Fruit fly (Drosophila melanogaster): ENCODE measurements around the gene mamo.

Gene mamo

DNA sequence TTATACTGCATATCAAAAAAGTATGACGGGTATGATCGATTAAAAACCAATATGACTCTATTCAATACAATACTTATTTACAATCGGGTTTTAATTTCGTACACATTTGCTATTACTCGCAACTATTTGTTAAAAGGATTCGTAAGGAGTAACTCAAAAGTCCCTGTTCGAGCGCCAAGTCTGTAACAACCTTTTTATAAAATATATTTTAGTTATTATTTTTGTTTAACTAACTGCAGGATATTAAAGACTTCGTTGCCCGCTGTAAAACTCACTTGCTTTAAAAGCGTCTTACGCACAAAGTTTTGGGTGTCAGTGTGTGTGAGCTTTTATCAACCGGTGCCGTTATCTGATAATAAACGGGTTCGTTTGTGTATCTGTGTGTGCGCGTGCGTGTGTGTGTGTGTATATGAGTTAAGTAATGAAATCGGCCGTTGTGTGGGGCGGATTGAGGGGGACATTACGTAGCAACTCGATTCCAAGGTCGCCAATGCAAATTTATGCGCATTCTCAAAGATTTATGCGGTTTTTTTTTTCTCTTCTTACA, 99.4 kb downstream of the mamo start (continued):
- TF ChIP-seq repo (GFP tag; optimal IDR thresholded peaks at IDR 0.05) (peak; percentile 33), fd3F (GFP tag; optimal IDR thresholded peaks at IDR 0.05) (peak; percentile 92), tgo (GFP tag; IDR thresholded peaks at IDR 0.05) (peak; percentile 88), E2f1 (GFP tag; IDR thresholded peaks at IDR 0.05) (peak; percentile 89), Ptx1 (GFP tag; IDR thresholded peaks at IDR 0.05) (peak; percentile 92), ranshi (GFP tag; IDR thresholded peaks at IDR 0.05) (peak; percentile 84), CG7745 (tag; optimal IDR thresholded peaks at IDR 0.05) (no peak), yki (optimal IDR thresholded peaks at IDR 0.05) (no peak), H15 (GFP tag; IDR thresholded peaks at IDR 0.05) (peak; percentile 75), CG2129 (GFP tag; IDR thresholded peaks at IDR 0.05; ENCODE audit: partially characterized antibody) (no peak), dmrt11E (tag; optimal IDR thresholded peaks at IDR 0.05) (peak; percentile 69), CG32772 (GFP tag; IDR thresholded peaks at IDR 0.05) (peak; percentile 77), Usf (GFP tag; optimal IDR thresholded peaks at IDR 0.05) (peak; percentile 87), lbe (GFP tag; optimal IDR thresholded peaks at IDR 0.05) (peak; percentile 84), Ada2b (GFP tag; IDR thresholded peaks at IDR 0.05) (peak; percentile 85), CG9817 (tag; optimal IDR thresholded peaks at IDR 0.05) (peak; percentile 91), CG1647 (GFP tag; optimal IDR thresholded peaks at IDR 0.05) (peak; percentile 67), CG15696 (tag; optimal IDR thresholded peaks at IDR 0.05) (peak; percentile 65), Fer3 (tag; optimal IDR thresholded peaks at IDR 0.05) (peak; percentile 92), cad (GFP tag; optimal IDR thresholded peaks at IDR 0.05) (no peak), Kr (GFP tag; optimal IDR thresholded peaks at IDR 0.05) (no peak), CG1233 (GFP tag; optimal IDR thresholded peaks at IDR 0.05) (peak; percentile 88), NC2α (GFP tag; optimal IDR thresholded peaks at IDR 0.05) (no peak), CG33213 (GFP tag; optimal IDR thresholded peaks at IDR 0.05) (peak; percentile 61), chn (GFP tag; optimal IDR thresholded peaks at IDR 0.05) (peak; percentile 60), CG14050 (GFP tag; IDR thresholded peaks at IDR 0.05) (peak; percentile 80), CG4360 (GFP tag; IDR thresholded peaks at IDR 0.05) (no peak), Mrtf (GFP tag; IDR thresholded peaks at IDR 0.05) (peak; percentile 86), z (GFP tag; IDR thresholded peaks at IDR 0.05) (no peak), otp (GFP tag; IDR thresholded peaks at IDR 0.05) (0 out of 3 replicates have a peak, but pooled peaks have one; percentile 18), oc (tag; optimal IDR thresholded peaks at IDR 0.05) (peak; percentile 71), CG2712 (tag; optimal IDR thresholded peaks at IDR 0.05) (peak; percentile 92), gro (GFP tag; optimal IDR thresholded peaks at IDR 0.05) (peak; percentile 92), run (tag; optimal IDR thresholded peaks at IDR 0.05) (peak; percentile 76), Hsf (GFP tag; optimal IDR thresholded peaks at IDR 0.05) (peak; percentile 81), sisA (GFP tag; IDR thresholded peaks at IDR 0.05) (peak; percentile 85), CG2889 (GFP tag; IDR thresholded peaks at IDR 0.05) (peak; percentile 83), CG9437 (GFP tag; optimal IDR thresholded peaks at IDR 0.05) (peak; percentile 88), pum (GFP tag; optimal IDR thresholded peaks at IDR 0.05) (peak; percentile 63), gt (GFP tag; IDR thresholded peaks at IDR 0.05) (no peak), Fer2 (tag; optimal IDR thresholded peaks at IDR 0.05) (peak; percentile 76), nerfin-2 (GFP tag; IDR thresholded peaks at IDR 0.05; ENCODE audit: partially characterized antibody) (no peak), Six4 (GFP tag; optimal IDR thresholded peaks at IDR 0.05) (peak; percentile 62), CG11723 (GFP tag; optimal IDR thresholded peaks at IDR 0.05) (peak; percentile 75), Drgx (GFP tag; IDR thresholded peaks at IDR 0.05) (peak; percentile 38; the same call in 1 of the 2 replicates), CG10654 (GFP tag; optimal IDR thresholded peaks at IDR 0.05) (peak; percentile 80), chif (GFP tag; optimal IDR thresholded peaks at IDR 0.05) (peak; percentile 46 to 71), wek (GFP tag; optimal IDR thresholded peaks at IDR 0.05) (peak; percentile 12), bab2 (GFP tag; optimal IDR thresholded peaks at IDR 0.05) (peak; percentile 72), crp (GFP tag; optimal IDR thresholded peaks at IDR 0.05) (peak in 1 of 2 experiments; percentile 42), Abd-B (GFP tag; optimal IDR thresholded peaks at IDR 0.05) (peak; percentile 94)

Data from whole organism, embryonic.